Fruit fly (Drosophila melanogaster) whole organism, embryonic: ENCODE data around the gene CG8292.

Source experiments
- BEAF-32 ChIP-seq: fragments of 200-800 bp; sonication (Bioruptor generic); optimal IDR thresholded peaks from 3 replicates; lab custom pipeline; 2017; ENCODE audit warnings: missing biosample characterization, missing genetic modification characterization, mild to moderate bottlenecking, moderate library complexity, missing genetic modification reagents
- Bdp1 ChIP-seq: fragments of 200-800 bp; sonication (Bioruptor generic); optimal IDR thresholded peaks from 3 replicates; lab custom pipeline; 2016; ENCODE audit warnings: missing biosample characterization, missing genetic modification characterization
- CG11085 ChIP-seq: fragments of 200-800 bp; sonication (Bioruptor generic); IDR thresholded peaks from 2 replicates; pipeline ENCODE4 v1.3.6; 2022; ENCODE audit warnings: missing biosample characterization, missing genetic modification characterization
- CG12219 ChIP-seq: fragments of 200-800 bp; sonication (Bioruptor generic); optimal IDR thresholded peaks from 3 replicates; lab custom pipeline; 2018; ENCODE audit warnings: missing biosample characterization, mild to moderate bottlenecking, missing genetic modification characterization
- CG13123 ChIP-seq: fragments of 200-800 bp; sonication (Bioruptor generic); optimal IDR thresholded peaks from 2 replicates; lab custom pipeline; 2016; ENCODE audit warnings: missing biosample characterization, missing genetic modification characterization
- CG13287 ChIP-seq: fragments of 200-800 bp; sonication (Bioruptor generic); IDR thresholded peaks from 2 replicates; pipeline ENCODE4 v1.3.6; 2022; ENCODE audit warnings: missing biosample characterization, missing genetic modification characterization; ENCODE audit not compliant: partially characterized antibody
- CG14441 ChIP-seq: fragments of 200-800 bp; sonication (Bioruptor generic); IDR thresholded peaks from 2 replicates; pipeline ENCODE4 v1.3.6; 2022; ENCODE audit warnings: missing biosample characterization, missing genetic modification characterization
- CG16813 ChIP-seq: fragments of 200-800 bp; sonication (Bioruptor generic); IDR thresholded peaks from 3 replicates; pipeline ENCODE4 v1.3.6; 2022; ENCODE audit warnings: missing biosample characterization, missing genetic modification characterization; ENCODE audit not compliant: partially characterized antibody
- CG17568 ChIP-seq: fragments of 200-800 bp; sonication (Bioruptor generic); optimal IDR thresholded peaks from 2 replicates; lab custom pipeline; 2018; ENCODE audit warnings: missing biosample characterization, mild to moderate bottlenecking, missing genetic modification characterization, moderate library complexity
- CG18599 ChIP-seq: fragments of 200-800 bp; sonication (Bioruptor generic); optimal IDR thresholded peaks from 3 replicates; lab custom pipeline; 2017; ENCODE audit warnings: missing biosample characterization, missing genetic modification characterization, mild to moderate bottlenecking, moderate library complexity, missing genetic modification reagents
- CG2202 ChIP-seq: fragments of 200-800 bp; sonication (Bioruptor generic); optimal IDR thresholded peaks from 2 replicates; lab custom pipeline; 2018; ENCODE audit warnings: missing biosample characterization, mild to moderate bottlenecking, missing genetic modification characterization
- CG3847 ChIP-seq: fragments of 200-800 bp; sonication (Bioruptor generic); IDR thresholded peaks from 2 replicates; pipeline ENCODE4 v1.3.6; 2022; ENCODE audit warnings: missing biosample characterization, missing genetic modification characterization
- CG6654 ChIP-seq: fragments of 200-800 bp; sonication (Bioruptor generic); optimal IDR thresholded peaks from 2 replicates; lab custom pipeline; 2017; ENCODE audit warnings: missing biosample characterization, mild to moderate bottlenecking, missing genetic modification characterization
- CG6689 ChIP-seq: fragments of 200-800 bp; sonication (Bioruptor generic); IDR thresholded peaks from 2 replicates; pipeline ENCODE4 v1.3.6; 2022; ENCODE audit warnings: missing biosample characterization, missing genetic modification characterization
- CG6765 ChIP-seq: fragments of 200-800 bp; sonication (Bioruptor generic); optimal IDR thresholded peaks from 3 replicates; lab custom pipeline; 2017; ENCODE audit warnings: missing biosample characterization, mild to moderate bottlenecking, missing genetic modification characterization
- CG7271 ChIP-seq: fragments of 200-800 bp; sonication (Bioruptor generic); optimal IDR thresholded peaks from 2 replicates; lab custom pipeline; 2018; ENCODE audit warnings: missing biosample characterization, mild to moderate bottlenecking, missing genetic modification characterization, moderate library complexity
- CG7745 ChIP-seq: fragments of 200-800 bp; sonication (Bioruptor generic); optimal IDR thresholded peaks from 2 replicates; lab custom pipeline; 2018; ENCODE audit warnings: missing biosample characterization, mild to moderate bottlenecking, missing genetic modification characterization, moderate library complexity
- CG8388 ChIP-seq: fragments of 200-800 bp; sonication (Bioruptor generic); optimal IDR thresholded peaks from 2 replicates; lab custom pipeline; 2019; ENCODE audit warnings: missing biosample characterization, mild to moderate bottlenecking, missing genetic modification characterization, moderate library complexity
- CG9727 ChIP-seq: fragments of 200-800 bp; sonication (Bioruptor generic); optimal IDR thresholded peaks from 3 replicates; lab custom pipeline; 2017; ENCODE audit warnings: missing biosample characterization, mild to moderate bottlenecking, missing genetic modification characterization
- CoRest ChIP-seq: fragments of 200-800 bp; sonication (Bioruptor generic); optimal IDR thresholded peaks from 3 replicates; lab custom pipeline; 2018; ENCODE audit warnings: missing biosample characterization, mild to moderate bottlenecking, missing genetic modification characterization, moderate library complexity
- D ChIP-seq, 2 experiments: fragments of 200-800 bp in 1 of 2; fragments of >200 bp in 1 of 2; sonication (Bioruptor generic) in 1 of 2; optimal IDR thresholded peaks; 2 replicates in 1 of 2; 3 replicates in 1 of 2; lab custom pipeline; 2017; ENCODE audit warnings: mild to moderate bottlenecking in 1 of 2, missing biosample characterization in 1 of 2, missing genetic modification characterization in 1 of 2, missing genetic modification reagents in 1 of 2
- Ets65A ChIP-seq: fragments of 200-800 bp; sonication (Bioruptor generic); peaks from one replicate; lab custom pipeline; 2016; ENCODE audit warnings: missing biosample characterization, missing genetic modification characterization
- GATAe ChIP-seq: fragments of 200-800 bp; sonication (Bioruptor generic); conservative IDR thresholded peaks from 2 replicates; pipeline ENCODE4 v1.3.6; 2022; ENCODE audit warnings: missing biosample characterization, missing genetic modification characterization
- Gsc ChIP-seq: fragments of 200-800 bp; sonication (Bioruptor generic); IDR thresholded peaks from 2 replicates; pipeline ENCODE4 v1.3.6; 2022; ENCODE audit warnings: missing biosample characterization, missing genetic modification characterization
- HLH54F ChIP-seq: fragments of 200-800 bp; sonication (Bioruptor generic); optimal IDR thresholded peaks from 3 replicates; lab custom pipeline; 2016; ENCODE audit warnings: missing biosample characterization, missing genetic modification characterization
- Hey ChIP-seq: fragments of 200-800 bp; sonication (Bioruptor generic); optimal IDR thresholded peaks from 3 replicates; lab custom pipeline; 2018; ENCODE audit warnings: missing biosample characterization, mild to moderate bottlenecking, missing genetic modification characterization
- Hr78 ChIP-seq, 2 experiments: fragments of 200-800 bp in 1 of 2; fragments of >200 bp in 1 of 2; sonication (Bioruptor generic) in 1 of 2; optimal IDR thresholded peaks; 2 replicates each; lab custom pipeline; 2017 to 2019; ENCODE audit warnings: missing biosample characterization in 2 of 2, missing genetic modification characterization in 2 of 2, mild to moderate bottlenecking in 1 of 2, moderate library complexity in 1 of 2
- Jarid2 ChIP-seq: fragments of 200-800 bp; sonication (Bioruptor generic); optimal IDR thresholded peaks from 3 replicates; lab custom pipeline; 2017; ENCODE audit warnings: mild to moderate bottlenecking, missing biosample characterization, missing genetic modification reagents, missing genetic modification characterization
- Kr ChIP-seq: fragments of 200-800 bp; sonication (Bioruptor generic); optimal IDR thresholded peaks from 2 replicates; lab custom pipeline; 2017; ENCODE audit warnings: missing biosample characterization, mild to moderate bottlenecking, missing genetic modification characterization
- Med ChIP-seq: fragments of 200-800 bp; sonication (Bioruptor generic); peaks from one replicate; lab custom pipeline; 2016; ENCODE audit warnings: missing biosample characterization, missing genetic modification characterization, mild to moderate bottlenecking, inconsistent platforms, moderate library complexity
- Nf-YB ChIP-seq: fragments of 200-800 bp; sonication (Bioruptor generic); optimal IDR thresholded peaks from 3 replicates; lab custom pipeline; 2019; ENCODE audit warnings: missing biosample characterization, mild to moderate bottlenecking, missing genetic modification characterization, moderate library complexity
- Oli ChIP-seq: fragments of 200-800 bp; sonication (Bioruptor generic); optimal IDR thresholded peaks from 2 replicates; lab custom pipeline; 2018; ENCODE audit warnings: missing biosample characterization, mild to moderate bottlenecking, missing genetic modification characterization, moderate library complexity
- Six4 ChIP-seq: fragments of 200-800 bp; sonication (Bioruptor generic); optimal IDR thresholded peaks from 2 replicates; lab custom pipeline; 2016; ENCODE audit warnings: missing biosample characterization, missing genetic modification characterization
- Xbp1 ChIP-seq: fragments of 200-800 bp; sonication (Bioruptor generic); optimal IDR thresholded peaks from 3 replicates; lab custom pipeline; 2016; ENCODE audit warnings: missing biosample characterization, mild to moderate bottlenecking, missing genetic modification characterization
- amos ChIP-seq: fragments of 200-800 bp; sonication (Bioruptor generic); IDR thresholded peaks from 2 replicates; pipeline ENCODE4 v1.3.6; 2022; ENCODE audit warnings: missing biosample characterization, missing genetic modification characterization; ENCODE audit not compliant: partially characterized antibody
- cad ChIP-seq: fragments of >200 bp; optimal IDR thresholded peaks from 2 replicates; lab custom pipeline; 2017; ENCODE audit warnings: missing biosample characterization, missing genetic modification characterization
- chinmo ChIP-seq: fragments of 200-800 bp; sonication (Bioruptor generic); IDR thresholded peaks from 4 replicates; pipeline ENCODE4 v1.3.6; 2022; ENCODE audit warnings: missing biosample characterization, missing genetic modification characterization; ENCODE audit not compliant: partially characterized antibody
- chn ChIP-seq: fragments of 200-800 bp; sonication (Bioruptor generic); optimal IDR thresholded peaks from 2 replicates; lab custom pipeline; 2016; ENCODE audit warnings: missing biosample characterization, missing genetic modification characterization
- eve ChIP-seq, 2 experiments: fragments of >200 bp; optimal IDR thresholded peaks; 2 replicates each; lab custom pipeline; 2017; ENCODE audit warnings: missing biosample characterization in 2 of 2, missing genetic modification characterization in 2 of 2
- gcm ChIP-seq: fragments of 200-800 bp; sonication (Bioruptor generic); optimal IDR thresholded peaks from 2 replicates; lab custom pipeline; 2019; ENCODE audit warnings: missing biosample characterization, mild to moderate bottlenecking, missing genetic modification characterization, moderate library complexity
- gsb-n ChIP-seq: fragments of 200-800 bp; sonication (Bioruptor generic); optimal IDR thresholded peaks from 3 replicates; lab custom pipeline; 2018; ENCODE audit warnings: missing biosample characterization, mild to moderate bottlenecking, missing genetic modification characterization
- gt ChIP-seq: fragments of 200-800 bp; sonication (Bioruptor generic); IDR thresholded peaks from 2 replicates; pipeline ENCODE4 v1.3.6; 2022; ENCODE audit warnings: missing biosample characterization, missing genetic modification characterization
- ham ChIP-seq: fragments of 200-800 bp; sonication (Bioruptor generic); IDR thresholded peaks from 2 replicates; pipeline ENCODE4 v1.3.6; 2022; ENCODE audit warnings: missing biosample characterization, missing genetic modification characterization
- hth ChIP-seq: fragments of >200 bp; optimal IDR thresholded peaks from 2 replicates; lab custom pipeline; 2017; ENCODE audit warnings: inconsistent platforms
- insv ChIP-seq, 2 experiments: fragments of 200-800 bp; sonication (Bioruptor generic); optimal IDR thresholded peaks; 3 replicates each; lab custom pipeline; 2016 to 2018; ENCODE audit warnings: missing biosample characterization in 2 of 2, missing genetic modification characterization in 2 of 2
- kah ChIP-seq: fragments of 200-800 bp; sonication (Bioruptor generic); optimal IDR thresholded peaks from 2 replicates; lab custom pipeline; 2018; ENCODE audit warnings: missing biosample characterization, mild to moderate bottlenecking, missing genetic modification characterization
- org-1 ChIP-seq: fragments of 200-800 bp; sonication (Bioruptor generic); optimal IDR thresholded peaks from 2 replicates; lab custom pipeline; 2017; ENCODE audit warnings: missing biosample characterization, missing genetic modification characterization
- slp2 ChIP-seq: fragments of 200-800 bp; sonication (Bioruptor generic); optimal IDR thresholded peaks from 2 replicates; lab custom pipeline; 2016; ENCODE audit warnings: missing biosample characterization, missing genetic modification characterization
- sug ChIP-seq: fragments of 200-800 bp; optimal IDR thresholded peaks from 2 replicates; lab custom pipeline; 2019; ENCODE audit warnings: missing biosample characterization, mild to moderate bottlenecking, missing genetic modification characterization, moderate library complexity
- zfh1 ChIP-seq: fragments of 200-800 bp; sonication (Bioruptor generic); IDR thresholded peaks from 3 replicates; pipeline ENCODE4 v1.3.6; 2022; ENCODE audit warnings: missing biosample characterization, missing genetic modification characterization

Gene CG8292

DNA sequence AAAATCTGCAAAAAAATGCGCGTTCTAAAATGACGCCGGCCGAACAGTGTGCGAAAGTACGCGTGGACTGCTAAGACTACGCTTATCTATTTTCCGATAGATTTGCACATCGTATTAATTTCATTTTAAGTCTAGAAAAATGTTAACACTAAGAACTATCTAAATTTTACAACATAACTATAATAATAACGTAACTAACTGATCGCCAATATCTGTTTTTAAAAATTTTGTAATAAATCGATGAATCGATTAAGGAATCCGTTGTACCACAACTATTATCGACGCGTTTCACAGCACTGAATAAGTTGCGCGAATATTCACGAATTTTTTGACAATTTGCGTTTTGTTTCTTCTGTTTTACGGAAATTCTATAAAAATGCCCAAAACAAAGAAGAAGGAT, 6.7 kb downstream of the CG8292 start, which contains the start of gene Ssb-c31a (continued):
- TF ChIP-seq HLH54F (GFP tag; lab: Kevin White, UChicago), result peak; percentile 53
- peak; percentile 71 for TF ChIP-seq sug (tag; lab: Kevin White, UChicago)
- peak; percentile 22 for TF ChIP-seq CG8388 (GFP tag; lab: Kevin White, UChicago)
- no peak for TF ChIP-seq CG14441 (GFP tag; lab: Robert Waterston, UW)
- no peak for TF ChIP-seq gcm (GFP tag; lab: Kevin White, UChicago)
- peak; percentile 85 for TF ChIP-seq BEAF-32 (GFP tag; lab: Kevin White, UChicago)
- no peak for TF ChIP-seq CG17568 (GFP tag; lab: Kevin White, UChicago)
- peak; percentile 81 for TF ChIP-seq CG3847 (GFP tag; lab: Robert Waterston, UW)
- no peak for TF ChIP-seq hth (lab: Kevin White, UChicago)
- peak; percentile 71 for TF ChIP-seq amos (GFP tag; lab: Robert Waterston, UW)
- no peak for TF ChIP-seq gt (GFP tag; lab: Robert Waterston, UW)
- no peak for TF ChIP-seq Hr78 (GFP tag; optimal IDR thresholded peaks at IDR 0.05; lab: Kevin White, UChicago)
- no peak for TF ChIP-seq CG12219 (GFP tag; lab: Kevin White, UChicago)
- no peak for TF ChIP-seq D (optimal IDR thresholded peaks at IDR 0.05; lab: Kevin White, UChicago)
- TF ChIP-seq D (GFP tag; optimal IDR thresholded peaks at IDR 0.05; lab: Kevin White, UChicago), result no peak
- no peak for TF ChIP-seq Hey (tag; lab: Kevin White, UChicago)
- TF ChIP-seq Med (GFP tag; lab: Kevin White, UChicago), result peak; percentile 89
- no peak for TF ChIP-seq Nf-YB (GFP tag; lab: Kevin White, UChicago)
- peak; percentile 88 for TF ChIP-seq CG13287 (GFP tag; lab: Robert Waterston, UW)
- peak; percentile 68 for TF ChIP-seq GATAe (GFP tag; lab: Robert Waterston, UW)
- TF ChIP-seq CG2202 (tag; lab: Kevin White, UChicago), result no peak
- no peak for TF ChIP-seq Kr (GFP tag; lab: Kevin White, UChicago)
- TF ChIP-seq CG11085, result no peak
- peak; percentile 25 for TF ChIP-seq slp2 (GFP tag; lab: Kevin White, UChicago)
- TF ChIP-seq CG7745 (tag; lab: Kevin White, UChicago), result no peak
- peak in 1 of 2 experiments; percentile 34 for TF ChIP-seq insv (GFP tag; optimal IDR thresholded peaks at IDR 0.05; lab: Kevin White, UChicago)
- no peak for TF ChIP-seq Bdp1
- TF ChIP-seq CG6689 (GFP tag; lab: Robert Waterston, UW), result peak; percentile 45
- TF ChIP-seq CG7271 (tag; lab: Kevin White, UChicago), result peak; percentile 11
- TF ChIP-seq Xbp1 (GFP tag; lab: Kevin White, UChicago), result peak; percentile 69
- no peak for TF ChIP-seq org-1
- no peak for TF ChIP-seq Ets65A
- TF ChIP-seq CG6654 (GFP tag; lab: Kevin White, UChicago), result no peak
- 0 out of 4 replicates have a peak, but pooled peaks have one; percentile 47 for TF ChIP-seq chinmo (GFP tag; lab: Robert Waterston, UW)
- TF ChIP-seq CG13123 (GFP tag; lab: Kevin White, UChicago), result peak; percentile 37
- no peak for TF ChIP-seq cad (GFP tag; lab: Kevin White, UChicago)
- TF ChIP-seq CG9727, result peak; percentile 45
- TF ChIP-seq Gsc (GFP tag; lab: Robert Waterston, UW), result no peak
- peak; percentile 9; the same call in 1 of the 3 replicates for TF ChIP-seq zfh1 (GFP tag; lab: Robert Waterston, UW)
- TF ChIP-seq CG16813 (GFP tag; lab: Robert Waterston, UW), result peak; percentile 79
- TF ChIP-seq CG18599, result peak; percentile 46
- TF ChIP-seq Oli (tag; lab: Kevin White, UChicago), result peak; percentile 19
- TF ChIP-seq Six4 (GFP tag; lab: Kevin White, UChicago), result peak; percentile 14
- TF ChIP-seq chn, result peak; percentile 52
- peak; percentile 23 for TF ChIP-seq gsb-n
- no peak for TF ChIP-seq Jarid2 (GFP tag; lab: Kevin White, UChicago)
- no peak for TF ChIP-seq CG6765 (GFP tag; lab: Kevin White, UChicago)
- TF ChIP-seq CoRest, result peak; percentile 60
- TF ChIP-seq eve (GFP tag; optimal IDR thresholded peaks at IDR 0.05; lab: Kevin White, UChicago), result no peak
- TF ChIP-seq kah (GFP tag; lab: Kevin White, UChicago), result no peak
- no peak for TF ChIP-seq ham (GFP tag; lab: Robert Waterston, UW)
